Fruit fly (Drosophila melanogaster) whole organism, embryonic: ENCODE results near the gene Glys.

ENCODE experiments used
- BEAF-32 ChIP-seq: fragments of 200-800 bp; sonication (Bioruptor generic); optimal IDR thresholded peaks from 3 replicates; lab custom pipeline; 2017; ENCODE audit warnings: missing biosample characterization, missing genetic modification characterization, mild to moderate bottlenecking, moderate library complexity, missing genetic modification reagents
- CG10267 ChIP-seq: fragments of 200-800 bp; sonication (Bioruptor generic); optimal IDR thresholded peaks from 2 replicates; lab custom pipeline; 2018; ENCODE audit warnings: missing biosample characterization, mild to moderate bottlenecking, missing genetic modification characterization, moderate library complexity
- CG11696 ChIP-seq: fragments of 200-800 bp; sonication (Bioruptor generic); IDR thresholded peaks from 2 replicates; pipeline ENCODE4 v1.3.6; 2022; ENCODE audit warnings: missing biosample characterization, missing genetic modification characterization
- CG12659 ChIP-seq: fragments of 200-800 bp; sonication (Bioruptor generic); optimal IDR thresholded peaks from 3 replicates; lab custom pipeline; 2017; ENCODE audit warnings: mild to moderate bottlenecking, missing biosample characterization, missing genetic modification reagents, missing genetic modification characterization
- CG13287 ChIP-seq: fragments of 200-800 bp; sonication (Bioruptor generic); IDR thresholded peaks from 2 replicates; pipeline ENCODE4 v1.3.6; 2022; ENCODE audit warnings: missing biosample characterization, missing genetic modification characterization; ENCODE audit not compliant: partially characterized antibody
- CG13894 ChIP-seq: fragments of 200-800 bp; sonication (Bioruptor generic); optimal IDR thresholded peaks from 3 replicates; lab custom pipeline; 2018; ENCODE audit warnings: missing biosample characterization, mild to moderate bottlenecking, missing genetic modification characterization, moderate library complexity
- CG17186 ChIP-seq: fragments of 200-800 bp; sonication (Bioruptor generic); optimal IDR thresholded peaks from 3 replicates; lab custom pipeline; 2017; ENCODE audit warnings: missing biosample characterization, missing genetic modification reagents, missing genetic modification characterization
- CG17361 ChIP-seq: fragments of 200-800 bp; sonication (Bioruptor generic); IDR thresholded peaks from 3 replicates; pipeline ENCODE4 v1.3.6; 2022; ENCODE audit warnings: missing biosample characterization, missing genetic modification characterization
- CG1792 ChIP-seq: fragments of 200-800 bp; sonication (Bioruptor generic); optimal IDR thresholded peaks from 2 replicates; lab custom pipeline; 2016; ENCODE audit warnings: missing biosample characterization, missing genetic modification characterization
- CG18262 ChIP-seq: fragments of 200-800 bp; optimal IDR thresholded peaks from 3 replicates; lab custom pipeline; 2019; ENCODE audit warnings: missing biosample characterization, mild to moderate bottlenecking, missing genetic modification characterization, moderate library complexity
- CG18599 ChIP-seq: fragments of 200-800 bp; sonication (Bioruptor generic); optimal IDR thresholded peaks from 3 replicates; lab custom pipeline; 2017; ENCODE audit warnings: missing biosample characterization, missing genetic modification characterization, mild to moderate bottlenecking, moderate library complexity, missing genetic modification reagents
- CG2120 ChIP-seq: fragments of 200-800 bp; sonication (Bioruptor generic); optimal IDR thresholded peaks from 3 replicates; lab custom pipeline; 2016; ENCODE audit warnings: missing biosample characterization, missing genetic modification characterization
- CG2889 ChIP-seq: fragments of 200-800 bp; sonication (Bioruptor generic); IDR thresholded peaks from 3 replicates; pipeline ENCODE4 v1.3.6; 2022; ENCODE audit warnings: missing biosample characterization, missing genetic modification characterization
- CG31224 ChIP-seq: fragments of 200-800 bp; sonication (Bioruptor generic); IDR thresholded peaks from 2 replicates; pipeline ENCODE4 v1.3.6; 2022; ENCODE audit warnings: missing biosample characterization, missing genetic modification characterization
- CG32532 ChIP-seq: fragments of 200-800 bp; sonication (Bioruptor generic); IDR thresholded peaks from 2 replicates; pipeline ENCODE4 v1.3.6; 2022; ENCODE audit warnings: missing biosample characterization, missing genetic modification characterization
- CG3281 ChIP-seq: fragments of 200-800 bp; sonication (Bioruptor generic); optimal IDR thresholded peaks from 3 replicates; lab custom pipeline; 2017; ENCODE audit warnings: missing biosample characterization, mild to moderate bottlenecking, missing genetic modification characterization
- CG34376 ChIP-seq: fragments of 200-800 bp; sonication (Bioruptor generic); optimal IDR thresholded peaks from 2 replicates; lab custom pipeline; 2018; ENCODE audit warnings: missing biosample characterization, mild to moderate bottlenecking, missing genetic modification characterization
- CG42726 ChIP-seq: fragments of 200-800 bp; sonication (Bioruptor generic); IDR thresholded peaks from 2 replicates; pipeline ENCODE4 v1.3.6; 2022; ENCODE audit warnings: missing biosample characterization, missing genetic modification characterization; ENCODE audit not compliant: partially characterized antibody
- CG4360 ChIP-seq: fragments of 200-800 bp; sonication (Bioruptor generic); IDR thresholded peaks from 2 replicates; pipeline ENCODE4 v1.3.6; 2022; ENCODE audit warnings: missing biosample characterization, missing genetic modification characterization
- CG43689 ChIP-seq: fragments of 200-800 bp; sonication (Bioruptor generic); IDR thresholded peaks from 2 replicates; pipeline ENCODE4 v1.3.6; 2022; ENCODE audit warnings: missing biosample characterization, missing genetic modification characterization
- CG7271 ChIP-seq: fragments of 200-800 bp; sonication (Bioruptor generic); optimal IDR thresholded peaks from 2 replicates; lab custom pipeline; 2018; ENCODE audit warnings: missing biosample characterization, mild to moderate bottlenecking, missing genetic modification characterization, moderate library complexity
- CG7987 ChIP-seq: fragments of 200-800 bp; sonication (Bioruptor generic); optimal IDR thresholded peaks from 2 replicates; lab custom pipeline; 2018; ENCODE audit warnings: missing biosample characterization, mild to moderate bottlenecking, missing genetic modification characterization, moderate library complexity
- CG8924 ChIP-seq: fragments of 200-800 bp; optimal IDR thresholded peaks from 3 replicates; lab custom pipeline; 2019; ENCODE audit warnings: missing biosample characterization, mild to moderate bottlenecking, missing genetic modification characterization, moderate library complexity
- CG9797 ChIP-seq: fragments of 200-800 bp; sonication (Bioruptor generic); optimal IDR thresholded peaks from 3 replicates; lab custom pipeline; 2018; ENCODE audit warnings: missing biosample characterization, mild to moderate bottlenecking, missing genetic modification characterization
- Chrac-16 ChIP-seq: fragments of 200-800 bp; sonication (Bioruptor generic); optimal IDR thresholded peaks from 3 replicates; lab custom pipeline; 2016; ENCODE audit warnings: missing biosample characterization, missing genetic modification characterization
- HmgZ ChIP-seq: fragments of 200-800 bp; sonication (Bioruptor generic); optimal IDR thresholded peaks from 2 replicates; lab custom pipeline; 2018; ENCODE audit warnings: missing biosample characterization, mild to moderate bottlenecking, missing genetic modification characterization
- Hr51 ChIP-seq, 2 experiments: fragments of 200-800 bp; sonication (Bioruptor generic); optimal IDR thresholded peaks; 2 replicates in 1 of 2; 3 replicates in 1 of 2; lab custom pipeline; 2016 to 2018; ENCODE audit warnings: missing biosample characterization in 2 of 2, missing genetic modification characterization in 2 of 2, mild to moderate bottlenecking in 1 of 2, moderate library complexity in 1 of 2
- Hr78 ChIP-seq, 2 experiments: fragments of 200-800 bp in 1 of 2; fragments of >200 bp in 1 of 2; sonication (Bioruptor generic) in 1 of 2; optimal IDR thresholded peaks; 2 replicates each; lab custom pipeline; 2017 to 2019; ENCODE audit warnings: missing biosample characterization in 2 of 2, missing genetic modification characterization in 2 of 2, mild to moderate bottlenecking in 1 of 2, moderate library complexity in 1 of 2
- Lhr ChIP-seq: fragments of 200-800 bp; sonication (Bioruptor generic); optimal IDR thresholded peaks from 3 replicates; lab custom pipeline; 2017; ENCODE audit warnings: mild to moderate bottlenecking, missing biosample characterization, missing genetic modification reagents, missing genetic modification characterization
- MESR4 ChIP-seq: fragments of 200-800 bp; sonication (Bioruptor generic); optimal IDR thresholded peaks from 2 replicates; lab custom pipeline; 2018; ENCODE audit warnings: missing biosample characterization, mild to moderate bottlenecking, missing genetic modification characterization, moderate library complexity
- Mad ChIP-seq: fragments of 200-800 bp; sonication (Bioruptor generic); optimal IDR thresholded peaks from 2 replicates; lab custom pipeline; 2016; ENCODE audit warnings: missing biosample characterization, missing genetic modification characterization
- NC2β ChIP-seq: fragments of 200-800 bp; sonication (Bioruptor generic); optimal IDR thresholded peaks from 2 replicates; lab custom pipeline; 2016; ENCODE audit warnings: missing biosample characterization, missing genetic modification characterization
- Pdp1 ChIP-seq, 2 experiments: fragments of 200-800 bp; sonication (Bioruptor generic); optimal IDR thresholded peaks; 3 replicates each; lab custom pipeline; 2016; ENCODE audit warnings: missing biosample characterization in 2 of 2, missing genetic modification characterization in 2 of 2, mild to moderate bottlenecking in 1 of 2, moderate library complexity in 1 of 2
- Rx ChIP-seq: fragments of 200-800 bp; sonication (Bioruptor generic); IDR thresholded peaks from 2 replicates; pipeline ENCODE4 v1.3.6; 2022; ENCODE audit warnings: missing biosample characterization, missing genetic modification characterization
- Xbp1 ChIP-seq: fragments of 200-800 bp; sonication (Bioruptor generic); optimal IDR thresholded peaks from 3 replicates; lab custom pipeline; 2016; ENCODE audit warnings: missing biosample characterization, mild to moderate bottlenecking, missing genetic modification characterization
- exex ChIP-seq: fragments of 200-800 bp; sonication (Bioruptor generic); optimal IDR thresholded peaks from 4 replicates; lab custom pipeline; 2018; ENCODE audit warnings: missing biosample characterization, mild to moderate bottlenecking, missing genetic modification characterization, moderate library complexity
- grn ChIP-seq: fragments of 200-800 bp; sonication (Bioruptor generic); optimal IDR thresholded peaks from 3 replicates; lab custom pipeline; 2017; ENCODE audit warnings: missing biosample characterization, missing genetic modification characterization
- gt ChIP-seq: fragments of 200-800 bp; sonication (Bioruptor generic); IDR thresholded peaks from 2 replicates; pipeline ENCODE4 v1.3.6; 2022; ENCODE audit warnings: missing biosample characterization, missing genetic modification characterization
- hkb ChIP-seq, 2 experiments: fragments of 200-800 bp in 1 of 2; fragments of >200 bp in 1 of 2; sonication (Bioruptor generic) in 1 of 2; IDR thresholded peaks in 1 of 2; optimal IDR thresholded peaks in 1 of 2; 2 replicates each; pipeline versions ENCODE4 v1.3.6 to Lab custom; 2017 to 2022; ENCODE audit warnings: missing biosample characterization in 1 of 2, missing genetic modification characterization in 1 of 2
- lilli ChIP-seq: fragments of 200-800 bp; sonication (Bioruptor generic); optimal IDR thresholded peaks from 3 replicates; lab custom pipeline; 2016; ENCODE audit warnings: missing biosample characterization, missing genetic modification characterization
- onecut ChIP-seq: fragments of 200-800 bp; sonication (Bioruptor generic); IDR thresholded peaks from 2 replicates; pipeline ENCODE4 v1.3.6; 2022; ENCODE audit warnings: missing biosample characterization, missing genetic modification characterization
- pum ChIP-seq: fragments of 200-800 bp; sonication (Bioruptor generic); optimal IDR thresholded peaks from 2 replicates; lab custom pipeline; 2016; ENCODE audit warnings: missing biosample characterization, missing genetic modification characterization
- row ChIP-seq: fragments of 200-800 bp; sonication (Bioruptor generic); IDR thresholded peaks from 3 replicates; pipeline ENCODE4 v1.3.6; 2022; ENCODE audit warnings: missing biosample characterization, missing genetic modification characterization
- sens ChIP-seq: fragments of 200-800 bp; sonication (Bioruptor generic); peaks from one replicate; lab custom pipeline; 2016; ENCODE audit warnings: missing biosample characterization, missing genetic modification characterization
- sim ChIP-seq: fragments of 200-800 bp; sonication (Bioruptor generic); IDR thresholded peaks from 2 replicates; pipeline ENCODE4 v1.3.6; 2022; ENCODE audit warnings: missing biosample characterization, missing genetic modification characterization
- sr ChIP-seq: fragments of 200-800 bp; sonication (Bioruptor generic); IDR thresholded peaks from 3 replicates; pipeline ENCODE4 v1.3.6; 2022; ENCODE audit warnings: missing biosample characterization, missing genetic modification characterization
- stwl ChIP-seq: fragments of 200-800 bp; sonication (Bioruptor generic); optimal IDR thresholded peaks from 3 replicates; lab custom pipeline; 2018; ENCODE audit warnings: missing biosample characterization, mild to moderate bottlenecking, missing genetic modification characterization, moderate library complexity

The Glys gene

DNA sequence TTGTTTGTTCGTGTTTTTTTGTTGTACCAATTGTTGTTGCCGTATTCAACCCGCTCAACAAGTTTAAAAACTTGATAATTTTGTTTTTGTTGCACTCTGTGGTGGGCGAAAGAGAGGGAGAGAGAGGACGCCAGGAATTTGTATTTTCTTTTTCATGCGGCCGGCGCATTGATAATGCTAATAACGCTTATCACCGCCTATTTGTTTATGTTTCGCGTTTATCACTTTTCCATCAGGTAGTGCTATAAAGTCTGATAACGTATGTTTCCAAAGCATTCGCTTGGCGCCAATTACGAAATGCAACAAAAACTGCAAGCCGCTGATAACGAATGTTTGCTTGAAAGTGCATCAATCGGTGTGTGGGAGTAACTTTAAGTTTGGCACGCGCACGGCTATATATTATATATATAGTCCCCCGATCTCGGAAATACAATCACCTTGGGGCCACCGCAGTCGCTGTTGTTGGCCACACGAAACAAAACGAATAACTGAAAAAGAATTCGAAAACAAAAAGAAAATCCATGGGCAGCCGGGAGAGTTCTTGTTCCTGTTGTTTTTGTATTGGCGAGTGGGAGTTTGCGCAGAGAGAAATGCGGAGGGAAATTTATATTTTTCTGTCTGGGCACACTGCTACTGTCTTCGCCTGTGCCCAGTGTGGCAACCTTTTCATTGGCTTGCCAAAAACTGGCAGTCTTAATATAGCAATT lies at the start of gene Glys:
TSS of gene Glys (minus strand) at position 494 of the 707 bp plus-strand sequence.
- TF ChIP-seq CG3281 (GFP tag; lab: Kevin White, UChicago) (peak; percentile 20), Chrac-16 (GFP tag; lab: Kevin White, UChicago) (no peak), CG18599 (GFP tag; lab: Kevin White, UChicago) (peak; percentile 60), CG2120 (GFP tag; lab: Kevin White, UChicago) (peak; percentile 17), CG9797 (peak; percentile 81), Xbp1 (GFP tag; lab: Kevin White, UChicago) (peak; percentile 20), row (GFP tag; lab: Robert Waterston, UW) (0 out of 3 replicates have a peak, but pooled peaks have one; percentile 29), CG34376 (GFP tag; lab: Kevin White, UChicago) (peak; percentile 32), CG8924 (tag; lab: Kevin White, UChicago) (peak; percentile 3), CG17361 (0 out of 3 replicates have a peak, but pooled peaks have one; percentile 26), Pdp1 (GFP tag; optimal IDR thresholded peaks at IDR 0.05; lab: Kevin White, UChicago) (peak in 1 of 2 experiments; percentile 16), pum (GFP tag; lab: Kevin White, UChicago) (no peak), Mad (peak; percentile 32), BEAF-32 (peak; percentile 41), CG13287 (peak; percentile 27; the same call in 1 of the 2 replicates), CG17186 (peak; percentile 19), sens (GFP tag; lab: Kevin White, UChicago) (peak; percentile 76), CG2889 (no peak), HmgZ (tag; lab: Kevin White, UChicago) (peak; percentile 48), CG10267 (tag; lab: Kevin White, UChicago) (peak; percentile 10), CG43689 (GFP tag; lab: Robert Waterston, UW) (no peak), gt (GFP tag; lab: Robert Waterston, UW) (no peak), sim (GFP tag; lab: Robert Waterston, UW) (no peak), Hr78 (GFP tag; optimal IDR thresholded peaks at IDR 0.05; lab: Kevin White, UChicago) (peak in 1 of 2 experiments; percentile 81), CG7271 (tag; lab: Kevin White, UChicago) (peak; percentile 1), grn (GFP tag; lab: Kevin White, UChicago) (peak; percentile 92), CG42726 (GFP tag; lab: Robert Waterston, UW) (no peak), CG12659 (GFP tag; lab: Kevin White, UChicago) (peak; percentile 58), Hr51 (GFP tag; optimal IDR thresholded peaks at IDR 0.05; lab: Kevin White, UChicago) (no peak), hkb (optimal IDR thresholded peaks at IDR 0.05; lab: Kevin White, UChicago) (no peak), hkb (GFP tag; IDR thresholded peaks at IDR 0.05; lab: Robert Waterston, UW) (peak; percentile 11; the same call in 1 of the 2 replicates), onecut (0 out of 2 replicates have a peak, but pooled peaks have one; percentile 18), CG13894 (peak; percentile 6), CG11696 (GFP tag; lab: Robert Waterston, UW) (no peak), CG7987 (peak; percentile 41), CG1792 (GFP tag; lab: Kevin White, UChicago) (no peak), MESR4 (GFP tag; lab: Kevin White, UChicago) (peak; percentile 2), CG18262 (tag; lab: Kevin White, UChicago) (no peak), CG31224 (GFP tag; lab: Robert Waterston, UW) (no peak), Rx (GFP tag; lab: Robert Waterston, UW) (no peak), CG4360 (peak; percentile 98), exex (peak; percentile 67), CG32532 (peak; percentile 40; the same call in 1 of the 2 replicates), lilli (peak; percentile 20), sr (GFP tag; lab: Robert Waterston, UW) (peak; percentile 68; the same call in 2 of the 3 replicates), NC2β (GFP tag; lab: Kevin White, UChicago) (peak; percentile 7), stwl (tag; lab: Kevin White, UChicago) (peak; percentile 42), Lhr (GFP tag; lab: Kevin White, UChicago) (peak; percentile 64)
